Worm (Caenorhabditis elegans) whole organism, L2 larva: ENCODE measurements around the gene set-6.

Source experiments
- C34F6.9 ChIP-seq: fragments of 150-350 bp; optimal IDR thresholded peaks from 2 replicates; lab custom pipeline; 2014; ENCODE audit warnings: missing biosample characterization, missing genetic modification characterization
- F13H6.1 ChIP-seq: sonication (generic microtip); optimal IDR thresholded peaks from 2 replicates; lab custom pipeline; 2016; ENCODE audit warnings: missing genetic modification characterization, missing compliant biosample characterization
- R02D3.7 ChIP-seq: fragments of 150-350 bp; optimal IDR thresholded peaks from 2 replicates; lab custom pipeline; 2014; ENCODE audit warnings: missing biosample characterization, missing genetic modification characterization
- Y55F3AM.14 ChIP-seq: fragments of 200-800 bp; sonication (Bioruptor generic); optimal IDR thresholded peaks from 2 replicates; lab custom pipeline; 2018; ENCODE audit warnings: mild to moderate bottlenecking, missing genetic modification characterization, missing compliant biosample characterization
- ZK546.5 ChIP-seq: sonication (generic microtip); optimal IDR thresholded peaks from 2 replicates; lab custom pipeline; 2017; ENCODE audit warnings: missing biosample characterization, missing genetic modification characterization
- aly-2 ChIP-seq: fragments of 150-350 bp; optimal IDR thresholded peaks from 2 replicates; lab custom pipeline; 2014; ENCODE audit warnings: missing biosample characterization, missing genetic modification characterization
- ceh-16 ChIP-seq: fragments of 150-350 bp; optimal IDR thresholded peaks from 2 replicates; lab custom pipeline; 2014; ENCODE audit warnings: missing biosample characterization, missing genetic modification characterization
- ceh-82 ChIP-seq: fragments of 150-350 bp; optimal IDR thresholded peaks from 2 replicates; lab custom pipeline; 2014; ENCODE audit warnings: missing biosample characterization, missing genetic modification characterization
- crh-2 ChIP-seq: sonication (generic microtip); optimal IDR thresholded peaks from 2 replicates; lab custom pipeline; 2017; ENCODE audit warnings: missing biosample characterization, missing genetic modification characterization
- dmd-4 ChIP-seq: sonication (generic microtip); optimal IDR thresholded peaks from 2 replicates; lab custom pipeline; 2017; ENCODE audit warnings: missing biosample characterization, missing genetic modification characterization
- elt-3 ChIP-seq: sonication (generic microtip); optimal IDR thresholded peaks from 2 replicates; lab custom pipeline; 2017; ENCODE audit warnings: missing biosample characterization, missing genetic modification characterization
- fos-1 ChIP-seq: fragments of 150-350 bp; optimal IDR thresholded peaks from 2 replicates; lab custom pipeline; 2014; ENCODE audit warnings: missing biosample characterization, missing genetic modification characterization
- gmeb-1 ChIP-seq: fragments of 150-350 bp; optimal IDR thresholded peaks from 2 replicates; lab custom pipeline; 2014; ENCODE audit warnings: missing biosample characterization, missing genetic modification characterization
- lin-11 ChIP-seq: fragments of 150-350 bp; sonication (generic microtip); optimal IDR thresholded peaks from 2 replicates; lab custom pipeline; 2014; ENCODE audit warnings: missing biosample characterization, missing genetic modification characterization, inconsistent platforms, mixed read lengths
- lin-13 ChIP-seq: fragments of 150-350 bp; optimal IDR thresholded peaks from 2 replicates; lab custom pipeline; 2014; ENCODE audit warnings: missing biosample characterization, missing genetic modification reagents, missing genetic modification characterization
- lin-39 ChIP-seq: fragments of 150-350 bp; optimal IDR thresholded peaks from 2 replicates; lab custom pipeline; 2014; ENCODE audit warnings: missing biosample characterization, missing genetic modification reagents, missing genetic modification characterization
- lsy-2 ChIP-seq, 2 experiments: fragments of 150-350 bp in 1 of 2; sonication (generic microtip) in 1 of 2; optimal IDR thresholded peaks; 2 replicates each; lab custom pipeline; 2014 to 2017; ENCODE audit warnings: missing biosample characterization in 2 of 2, missing genetic modification characterization in 2 of 2
- mab-5 ChIP-seq: fragments of 150-350 bp; optimal IDR thresholded peaks from 2 replicates; lab custom pipeline; 2014; ENCODE audit warnings: missing biosample characterization, missing genetic modification characterization
- mdl-1 ChIP-seq, 2 experiments: fragments of 150-350 bp in 1 of 2; sonication (generic microtip) in 1 of 2; optimal IDR thresholded peaks; 2 replicates each; lab custom pipeline; 2017; ENCODE audit warnings: missing biosample characterization in 2 of 2, missing genetic modification characterization in 2 of 2
- nhr-10 ChIP-seq: sonication (generic microtip); optimal IDR thresholded peaks from 2 replicates; lab custom pipeline; 2017; ENCODE audit warnings: missing biosample characterization, missing genetic modification characterization
- nhr-11 ChIP-seq: fragments of 150-350 bp; optimal IDR thresholded peaks from 2 replicates; lab custom pipeline; 2014; ENCODE audit warnings: missing biosample characterization, missing genetic modification characterization
- nhr-21 ChIP-seq: fragments of 150-350 bp; optimal IDR thresholded peaks from 2 replicates; lab custom pipeline; 2014; ENCODE audit warnings: missing biosample characterization, missing genetic modification characterization
- nhr-23 ChIP-seq: fragments of 150-350 bp; optimal IDR thresholded peaks from 2 replicates; lab custom pipeline; 2014; ENCODE audit warnings: missing biosample characterization, missing genetic modification reagents, missing genetic modification characterization
- nhr-237 ChIP-seq: fragments of 150-350 bp; optimal IDR thresholded peaks from 2 replicates; lab custom pipeline; 2014; ENCODE audit warnings: missing biosample characterization, missing genetic modification characterization
- nhr-25 ChIP-seq: fragments of 150-350 bp; sonication (generic microtip); optimal IDR thresholded peaks from 3 replicates; lab custom pipeline; 2014; ENCODE audit warnings: missing biosample characterization, missing genetic modification characterization
- nhr-77 ChIP-seq: fragments of 150-350 bp; optimal IDR thresholded peaks from 2 replicates; lab custom pipeline; 2014; ENCODE audit warnings: missing biosample characterization, missing genetic modification characterization
- peb-1 ChIP-seq: fragments of 150-350 bp; optimal IDR thresholded peaks from 2 replicates; lab custom pipeline; 2014; ENCODE audit warnings: missing biosample characterization, missing genetic modification characterization
- sem-4 ChIP-seq: fragments of 150-350 bp; optimal IDR thresholded peaks from 2 replicates; lab custom pipeline; 2014; ENCODE audit warnings: missing biosample characterization, missing genetic modification reagents, missing genetic modification characterization
- skn-1 ChIP-seq: sonication (generic microtip); optimal IDR thresholded peaks from 2 replicates; lab custom pipeline; 2017; ENCODE audit warnings: missing biosample characterization, missing genetic modification characterization
- sma-3 ChIP-seq: sonication (generic microtip); optimal IDR thresholded peaks from 2 replicates; lab custom pipeline; 2016; ENCODE audit warnings: missing genetic modification reagents, missing genetic modification characterization, missing compliant biosample characterization
- sma-9 ChIP-seq, 2 experiments: fragments of 150-350 bp in 1 of 2; sonication (generic microtip) in 1 of 2; optimal IDR thresholded peaks; 2 replicates each; lab custom pipeline; 2014 to 2016; ENCODE audit warnings: missing genetic modification characterization in 2 of 2, mild to moderate bottlenecking in 1 of 2, missing biosample characterization in 1 of 2, missing compliant biosample characterization in 1 of 2, missing genetic modification reagents in 1 of 2, moderate library complexity in 1 of 2
- unc-39 ChIP-seq: fragments of 150-350 bp; optimal IDR thresholded peaks from 2 replicates; lab custom pipeline; 2014; ENCODE audit warnings: missing biosample characterization, missing genetic modification characterization
- unc-55 ChIP-seq: fragments of 150-350 bp; sonication (generic microtip); optimal IDR thresholded peaks from 3 replicates; lab custom pipeline; 2014; ENCODE audit warnings: missing biosample characterization, missing genetic modification reagents, missing genetic modification characterization
- zag-1 ChIP-seq: fragments of 150-350 bp; optimal IDR thresholded peaks from 2 replicates; lab custom pipeline; 2014; ENCODE audit warnings: missing biosample characterization, missing genetic modification characterization
- ztf-11 ChIP-seq: sonication (generic microtip); optimal IDR thresholded peaks from 2 replicates; lab custom pipeline; 2017; ENCODE audit warnings: missing biosample characterization, missing genetic modification characterization
- ztf-4 ChIP-seq: fragments of 150-350 bp; optimal IDR thresholded peaks from 2 replicates; lab custom pipeline; 2014; ENCODE audit warnings: missing biosample characterization, missing genetic modification characterization

The set-6 gene

DNA sequence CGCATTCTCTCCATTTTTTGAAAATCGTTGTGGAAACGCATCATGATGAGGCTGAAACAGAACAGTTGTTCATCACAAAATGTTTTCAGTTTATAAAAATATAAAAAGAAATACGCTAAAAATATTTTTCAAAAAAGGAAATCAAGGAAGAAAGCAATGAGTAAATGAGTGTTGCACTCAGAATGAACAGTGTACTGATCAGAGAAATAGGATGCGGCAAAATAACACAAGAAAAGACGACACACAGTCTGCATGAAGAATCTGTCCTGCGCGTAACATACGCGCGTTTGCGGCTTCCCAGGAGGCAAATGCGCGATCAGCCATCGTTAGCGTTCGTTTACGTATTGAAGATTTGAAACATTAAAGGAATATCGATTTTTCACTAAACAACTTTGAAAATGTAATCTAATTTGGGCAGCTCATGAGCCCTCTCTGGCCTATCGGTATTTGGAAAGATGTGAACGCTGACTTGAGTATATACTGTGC lies 9.1 kb upstream of the set-6 start, which contains the start of gene C49F5.3:
Gene C49F5.3, minus strand, starts transcription at position 51 of the 486 bp plus-strand sequence.
- TF ChIP-seq sma-3 = no peak
- no peak for TF ChIP-seq mab-5 (tag; lab: Kevin White, UChicago)
- TF ChIP-seq crh-2 (tag; lab: Kevin White, UChicago) = no peak
- no peak for TF ChIP-seq skn-1 (tag; lab: Kevin White, UChicago)
- TF ChIP-seq fos-1 (tag; lab: Kevin White, UChicago) = no peak
- no peak for TF ChIP-seq F13H6.1 (tag; lab: Kevin White, UChicago)

DNA sequence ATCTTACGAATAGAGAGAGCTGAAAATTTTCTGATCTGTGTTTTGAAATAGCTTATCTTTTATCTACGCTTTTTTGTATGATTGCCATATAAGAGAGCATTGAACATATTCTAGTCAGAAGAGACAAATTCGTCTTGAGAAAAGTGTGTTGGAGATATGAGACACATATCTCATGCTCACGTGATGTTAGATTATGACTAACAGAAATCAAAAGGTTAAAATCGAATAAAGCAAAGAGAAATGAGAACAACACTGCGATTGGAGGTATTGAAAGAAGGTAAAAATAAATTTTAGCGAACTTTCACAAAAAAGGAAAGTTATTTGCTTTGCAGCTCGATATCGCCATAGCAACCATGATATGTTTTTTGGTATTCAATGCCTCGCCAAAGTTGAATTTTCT lies 7.6 kb upstream of the set-6 start, which contains the start of gene nhr-167:
Gene nhr-167, minus strand, starts transcription at position 21 of the 400 bp plus-strand sequence.
- no peak for TF ChIP-seq crh-2 (tag; lab: Kevin White, UChicago)
- no peak for TF ChIP-seq ceh-16
- peak; percentile 4 for TF ChIP-seq C34F6.9 (tag; lab: Kevin White, UChicago)
- TF ChIP-seq gmeb-1 (tag; lab: Kevin White, UChicago) = no peak
- no peak for TF ChIP-seq aly-2 (tag; lab: Kevin White, UChicago)
- no peak for TF ChIP-seq zag-1

DNA sequence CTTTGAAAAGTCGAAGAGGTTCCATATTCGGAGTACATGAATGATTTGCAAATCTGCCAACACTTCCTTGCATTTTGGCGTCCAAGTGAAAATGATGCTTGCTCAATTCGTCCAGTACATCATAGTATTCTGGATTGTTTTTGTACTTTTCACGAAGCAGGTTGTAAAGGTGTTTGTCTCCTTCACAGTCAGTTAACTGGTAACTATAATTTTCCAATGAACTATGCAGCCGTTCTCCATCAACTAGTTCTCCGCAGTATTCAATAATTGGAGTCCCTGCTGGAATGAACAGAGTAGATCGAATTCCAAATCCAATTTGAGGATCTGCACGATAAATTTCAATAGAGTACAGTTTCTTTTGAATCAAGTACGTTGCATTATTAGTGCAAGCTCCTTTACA lies 3.2 kb downstream of the set-6 start:
- no peak for TF ChIP-seq crh-2 (tag; lab: Kevin White, UChicago)
- TF ChIP-seq sem-4 (tag; lab: Kevin White, UChicago) = no peak
- no peak for TF ChIP-seq F13H6.1 (tag; lab: Kevin White, UChicago)
- TF ChIP-seq nhr-21 (tag; lab: Kevin White, UChicago) = no peak
- TF ChIP-seq sma-3 = no peak
- TF ChIP-seq ztf-4 (tag; lab: Kevin White, UChicago) = no peak
- no peak for TF ChIP-seq nhr-237 (tag; lab: Kevin White, UChicago)
- TF ChIP-seq fos-1 (tag; lab: Kevin White, UChicago) = no peak
- no peak for TF ChIP-seq mdl-1 (tag; optimal IDR thresholded peaks at IDR 0.05; lab: Kevin White, UChicago)
- no peak for TF ChIP-seq nhr-11
- TF ChIP-seq skn-1 (tag; lab: Kevin White, UChicago) = no peak
- TF ChIP-seq lin-39 (tag; lab: Kevin White, UChicago) = no peak
- no peak for TF ChIP-seq Y55F3AM.14 (GFP tag; lab: Kevin White, UChicago)
- TF ChIP-seq unc-39 (tag; lab: Kevin White, UChicago) = no peak
- TF ChIP-seq R02D3.7 (tag; lab: Kevin White, UChicago) = no peak
- TF ChIP-seq nhr-77 = no peak
- no peak for TF ChIP-seq lin-13 (GFP tag; lab: Kevin White, UChicago)

DNA sequence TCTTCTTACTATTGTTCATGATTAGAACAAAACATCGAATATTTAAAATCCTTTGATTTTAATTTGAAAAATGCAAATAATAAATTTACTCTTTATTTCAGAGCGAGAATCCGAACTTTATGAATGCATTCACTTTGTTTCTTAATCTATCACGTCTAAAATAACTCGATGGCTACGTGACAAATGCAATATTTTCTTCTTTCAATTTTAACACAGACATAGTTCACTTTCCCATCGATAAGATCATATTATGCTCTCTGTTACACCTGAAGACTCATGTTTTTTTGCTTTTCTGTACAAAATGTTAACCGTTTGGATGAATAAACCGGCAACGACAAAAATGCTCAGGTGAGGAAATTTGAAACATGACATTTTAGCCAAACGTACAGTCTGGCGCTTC lies 4.9 kb downstream of the set-6 start:
- TF ChIP-seq elt-3 = no peak
- no peak for TF ChIP-seq crh-2 (tag; lab: Kevin White, UChicago)
- TF ChIP-seq nhr-25 (tag; lab: Kevin White, UChicago) = no peak
- no peak for TF ChIP-seq nhr-11
- TF ChIP-seq unc-55 (GFP tag; lab: Kevin White, UChicago) = no peak
- TF ChIP-seq nhr-10 (tag; lab: Kevin White, UChicago) = no peak
- no peak for TF ChIP-seq nhr-23 (tag; lab: Kevin White, UChicago)
- TF ChIP-seq nhr-21 (tag; lab: Kevin White, UChicago) = no peak
- TF ChIP-seq lin-13 (GFP tag; lab: Kevin White, UChicago) = no peak
- TF ChIP-seq lin-11 (tag; lab: Kevin White, UChicago) = no peak
- TF ChIP-seq peb-1 = no peak
- no peak for TF ChIP-seq nhr-77
- TF ChIP-seq sma-9 (GFP tag; optimal IDR thresholded peaks at IDR 0.05; lab: Kevin White, UChicago) = no peak
- no peak for TF ChIP-seq sma-9 (tag; optimal IDR thresholded peaks at IDR 0.05; lab: Kevin White, UChicago)
- no peak for TF ChIP-seq ceh-82 (tag; lab: Kevin White, UChicago)
- TF ChIP-seq gmeb-1 (tag; lab: Kevin White, UChicago) = no peak
- no peak for TF ChIP-seq dmd-4 (tag; lab: Kevin White, UChicago)
- no peak for TF ChIP-seq ztf-11
- TF ChIP-seq Y55F3AM.14 (GFP tag; lab: Kevin White, UChicago) = no peak

DNA sequence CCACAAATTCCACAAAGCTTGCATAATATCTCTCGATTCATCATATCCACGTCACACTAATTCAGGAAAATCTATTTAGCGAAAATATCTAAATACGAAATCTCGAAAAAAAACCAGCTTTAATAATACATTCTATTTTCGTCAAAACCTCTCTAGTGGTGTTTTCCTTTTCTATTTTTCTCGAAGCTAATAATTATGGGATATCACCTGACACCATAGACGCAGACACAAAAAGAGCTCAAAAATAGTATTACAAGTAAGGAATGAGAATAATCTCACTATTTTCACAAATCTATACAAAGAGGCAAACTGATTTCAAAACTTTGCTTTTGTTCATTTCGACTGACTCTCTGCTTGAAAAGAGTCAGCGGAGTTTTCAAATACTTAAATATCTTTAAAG lies 5.4 kb downstream of the set-6 start:
- TF ChIP-seq ceh-82 (tag; lab: Kevin White, UChicago) = no peak
- peak; percentile 52 for TF ChIP-seq C34F6.9 (tag; lab: Kevin White, UChicago)
- peak; percentile 30 for TF ChIP-seq sma-9 (GFP tag; optimal IDR thresholded peaks at IDR 0.05; lab: Kevin White, UChicago)
- no peak for TF ChIP-seq sma-9 (tag; optimal IDR thresholded peaks at IDR 0.05; lab: Kevin White, UChicago)
- TF ChIP-seq mdl-1 (tag; optimal IDR thresholded peaks at IDR 0.05; lab: Kevin White, UChicago) = no peak
- TF ChIP-seq lsy-2 (tag; optimal IDR thresholded peaks at IDR 0.05; lab: Kevin White, UChicago) = peak in 1 of 2 experiments; percentile 4
- no peak for TF ChIP-seq ZK546.5 (tag; lab: Kevin White, UChicago)
- no peak for TF ChIP-seq nhr-10 (tag; lab: Kevin White, UChicago)
- TF ChIP-seq mab-5 (tag; lab: Kevin White, UChicago) = no peak
